Worm (Caenorhabditis elegans) whole organism, early embryonic: ENCODE data around the gene F56F11.2.

ENCODE experiments used
- B0310.2 ChIP-seq: sonication (generic microtip); optimal IDR thresholded peaks from 2 replicates; lab custom pipeline; 2016; ENCODE audit warnings: mild to moderate bottlenecking, missing genetic modification characterization, missing compliant biosample characterization
- F13C5.2 ChIP-seq: sonication (generic microtip); optimal IDR thresholded peaks from 2 replicates; lab custom pipeline; 2017; ENCODE audit warnings: mild to moderate bottlenecking, missing genetic modification characterization, inconsistent platforms, missing compliant biosample characterization
- ama-1 ChIP-seq: fragments of 150-350 bp; optimal IDR thresholded peaks from 2 replicates; lab custom pipeline; 2014
- ceh-13 ChIP-seq: fragments of 200-800 bp; sonication (Bioruptor generic); optimal IDR thresholded peaks from 2 replicates; lab custom pipeline; 2018; ENCODE audit warnings: mild to moderate bottlenecking, missing genetic modification characterization, missing compliant biosample characterization
- ceh-36 ChIP-seq: sonication (generic microtip); optimal IDR thresholded peaks from 2 replicates; lab custom pipeline; 2016; ENCODE audit warnings: missing genetic modification characterization, inconsistent platforms, missing compliant biosample characterization
- ets-7 ChIP-seq: sonication (generic microtip); optimal IDR thresholded peaks from 2 replicates; lab custom pipeline; 2016; ENCODE audit warnings: missing genotype, missing genetic modification characterization, missing compliant biosample characterization
- hmbx-1 ChIP-seq: sonication (generic microtip); optimal IDR thresholded peaks from 2 replicates; lab custom pipeline; 2016; ENCODE audit warnings: mild to moderate bottlenecking, missing genetic modification characterization, missing compliant biosample characterization
- hnd-1 ChIP-seq: sonication (generic microtip); optimal IDR thresholded peaks from 2 replicates; lab custom pipeline; 2016; ENCODE audit warnings: missing genetic modification characterization, missing compliant biosample characterization
- pes-1 ChIP-seq: fragments of 200-800 bp; sonication (Bioruptor generic); IDR thresholded peaks from 2 replicates; pipeline ENCODE4 v1.3.6; 2022; ENCODE audit warnings: missing genetic modification reagents, missing genetic modification characterization, missing compliant biosample characterization
- scrt-1 ChIP-seq: fragments of 200-800 bp; sonication (Bioruptor generic); IDR thresholded peaks from 2 replicates; pipeline ENCODE4 v1.3.6; 2022; ENCODE audit warnings: missing genetic modification characterization, missing compliant biosample characterization
- sea-1 ChIP-seq: fragments of 200-800 bp; sonication (Bioruptor generic); conservative IDR thresholded peaks from 2 replicates; pipeline ENCODE4 v1.3.6; 2022; ENCODE audit warnings: missing genetic modification characterization, missing compliant biosample characterization
- tbx-37 ChIP-seq: fragments of 200-800 bp; sonication (Bioruptor generic); conservative IDR thresholded peaks from 2 replicates; pipeline ENCODE4 v1.3.6; 2022; ENCODE audit warnings: missing genetic modification reagents, missing genetic modification characterization, missing compliant biosample characterization
- tra-4 ChIP-seq: sonication (generic microtip); optimal IDR thresholded peaks from 2 replicates; lab custom pipeline; 2017; ENCODE audit warnings: missing genetic modification characterization, missing compliant biosample characterization

ce11 chrIII:2920866-2921265, 38.8 kb downstream of the F56F11.2 start:
- TF ChIP-seq pes-1 (GFP tag; lab: Robert Waterston, UW) = no peak
- TF ChIP-seq tbx-37 (GFP tag; lab: Robert Waterston, UW) = no peak
- no peak for TF ChIP-seq ama-1
- TF ChIP-seq ceh-36 (tag; lab: Kevin White, UChicago) = no peak
- no peak for TF ChIP-seq B0310.2
- TF ChIP-seq hmbx-1 (tag; lab: Kevin White, UChicago) = no peak
- TF ChIP-seq F13C5.2 (tag; lab: Kevin White, UChicago) = no peak
- TF ChIP-seq ceh-13 (GFP tag; lab: Kevin White, UChicago) = no peak
- TF ChIP-seq hnd-1 = no peak
- TF ChIP-seq tra-4 (tag; lab: Kevin White, UChicago) = no peak
- no peak for TF ChIP-seq sea-1 (GFP tag; lab: Robert Waterston, UW)
- no peak for TF ChIP-seq ets-7
- no peak for TF ChIP-seq scrt-1 (GFP tag; lab: Robert Waterston, UW)
